Worm (Caenorhabditis elegans): Measurements from ENCODE around the gene ech-5.

- TF ChIP-seq F49E8.2 (tag; optimal IDR thresholded peaks at IDR 0.05; ENCODE audit: borderline replicate concordance), result no peak
- TF ChIP-seq lin-38 (GFP tag; IDR thresholded peaks at IDR 0.05), result no peak
- TF ChIP-seq unc-62 (GFP tag; optimal IDR thresholded peaks at IDR 0.05 in 1 of 2), result no peak
- TF ChIP-seq unc-62 (tag; optimal IDR thresholded peaks at IDR 0.05), result no peak
- TF ChIP-seq lir-3 (tag; optimal IDR thresholded peaks at IDR 0.05), result no peak
Measured at ce11 chrIV:787755-788154, 9.1 kb upstream of the ech-5 start, which contains the start of gene F56B3.6.

Data from whole organism, L4 larva.